Fruit fly (Drosophila melanogaster) whole organism, embryonic: Measurements from ENCODE around the gene CG42811.

Experiments used
- Ada2b ChIP-seq: fragments of 200-800 bp; sonication (Bioruptor generic); IDR thresholded peaks from 2 replicates; pipeline ENCODE4 v1.3.6; 2022; ENCODE audit warnings: missing biosample characterization, missing genetic modification characterization
- Asciz ChIP-seq: fragments of 200-800 bp; sonication (Bioruptor generic); optimal IDR thresholded peaks from 2 replicates; lab custom pipeline; 2017; ENCODE audit warnings: missing biosample characterization, mild to moderate bottlenecking, missing genetic modification characterization, missing genetic modification reagents
- Atf6 ChIP-seq: fragments of 200-800 bp; sonication (Bioruptor generic); IDR thresholded peaks from 2 replicates; pipeline ENCODE4 v1.3.6; 2022; ENCODE audit warnings: missing biosample characterization, missing genetic modification characterization
- B-H1 ChIP-seq: fragments of 200-800 bp; sonication (Bioruptor generic); IDR thresholded peaks from 3 replicates; pipeline ENCODE4 v1.3.6; 2022; ENCODE audit warnings: missing biosample characterization, missing genetic modification characterization
- CG10321 ChIP-seq: fragments of 200-800 bp; sonication (Bioruptor generic); IDR thresholded peaks from 2 replicates; pipeline ENCODE4 v1.3.6; 2022; ENCODE audit warnings: missing biosample characterization, missing genetic modification characterization
- CG14050 ChIP-seq: fragments of 200-800 bp; sonication (Bioruptor generic); IDR thresholded peaks from 3 replicates; pipeline ENCODE4 v1.3.6; 2022; ENCODE audit warnings: missing biosample characterization, missing genetic modification characterization
- CG15479 ChIP-seq: fragments of 200-800 bp; sonication (Bioruptor generic); optimal IDR thresholded peaks from 3 replicates; lab custom pipeline; 2019; ENCODE audit warnings: missing biosample characterization, mild to moderate bottlenecking, missing genetic modification characterization, moderate library complexity
- CG15696 ChIP-seq: fragments of 200-800 bp; sonication (Bioruptor generic); optimal IDR thresholded peaks from 2 replicates; lab custom pipeline; 2019; ENCODE audit warnings: missing biosample characterization, mild to moderate bottlenecking, missing genetic modification characterization, moderate library complexity
- CG17328 ChIP-seq: fragments of 200-800 bp; sonication (Bioruptor generic); IDR thresholded peaks from 2 replicates; pipeline ENCODE4 v1.3.6; 2022; ENCODE audit warnings: missing biosample characterization, missing genetic modification characterization
- CG17361 ChIP-seq: fragments of 200-800 bp; sonication (Bioruptor generic); IDR thresholded peaks from 3 replicates; pipeline ENCODE4 v1.3.6; 2022; ENCODE audit warnings: missing biosample characterization, missing genetic modification characterization
- CG17568 ChIP-seq: fragments of 200-800 bp; sonication (Bioruptor generic); optimal IDR thresholded peaks from 2 replicates; lab custom pipeline; 2018; ENCODE audit warnings: missing biosample characterization, mild to moderate bottlenecking, missing genetic modification characterization, moderate library complexity
- CG1792 ChIP-seq: fragments of 200-800 bp; sonication (Bioruptor generic); optimal IDR thresholded peaks from 2 replicates; lab custom pipeline; 2016; ENCODE audit warnings: missing biosample characterization, missing genetic modification characterization
- CG18011 ChIP-seq: fragments of 200-800 bp; sonication (Bioruptor generic); optimal IDR thresholded peaks from 2 replicates; lab custom pipeline; 2017; ENCODE audit warnings: missing biosample characterization, missing genetic modification characterization, mild to moderate bottlenecking, moderate library complexity, missing genotype
- CG2712 ChIP-seq: fragments of 200-800 bp; optimal IDR thresholded peaks from 3 replicates; lab custom pipeline; 2019; ENCODE audit warnings: missing biosample characterization, mild to moderate bottlenecking, missing genetic modification characterization, moderate library complexity
- CG31441 ChIP-seq: fragments of 200-800 bp; sonication (Bioruptor generic); IDR thresholded peaks from 2 replicates; pipeline ENCODE4 v1.3.6; 2022; ENCODE audit warnings: missing biosample characterization, missing genetic modification characterization
- CG4404 ChIP-seq: fragments of 200-800 bp; sonication (Bioruptor generic); IDR thresholded peaks from 2 replicates; pipeline ENCODE4 v1.3.6; 2022; ENCODE audit warnings: missing biosample characterization, missing genetic modification characterization
- CG4820 ChIP-seq: fragments of 200-800 bp; sonication (Bioruptor generic); optimal IDR thresholded peaks from 3 replicates; lab custom pipeline; 2016; ENCODE audit warnings: missing biosample characterization, missing genetic modification characterization
- CG6791 ChIP-seq: fragments of 200-800 bp; sonication (Bioruptor generic); IDR thresholded peaks from 3 replicates; pipeline ENCODE4 v1.3.6; 2022; ENCODE audit warnings: missing biosample characterization, missing genetic modification characterization; ENCODE audit not compliant: partially characterized antibody
- CG8281 ChIP-seq: fragments of 200-800 bp; sonication (Bioruptor generic); optimal IDR thresholded peaks from 2 replicates; lab custom pipeline; 2018; ENCODE audit warnings: missing biosample characterization, mild to moderate bottlenecking, missing genetic modification characterization, moderate library complexity
- CG9932 ChIP-seq: fragments of 200-800 bp; sonication (Bioruptor generic); IDR thresholded peaks from 2 replicates; pipeline ENCODE4 v1.3.6; 2022; ENCODE audit warnings: missing biosample characterization, missing genetic modification characterization
- Eip74EF ChIP-seq, 2 experiments: fragments of 200-800 bp in 1 of 2; fragments of >200 bp in 1 of 2; sonication (Bioruptor generic) in 1 of 2; optimal IDR thresholded peaks; 2 replicates each; lab custom pipeline; 2017 to 2019; ENCODE audit warnings: missing biosample characterization in 2 of 2, missing genetic modification characterization in 2 of 2, mild to moderate bottlenecking in 1 of 2, moderate library complexity in 1 of 2
- Ets65A ChIP-seq: fragments of 200-800 bp; sonication (Bioruptor generic); peaks from one replicate; lab custom pipeline; 2016; ENCODE audit warnings: missing biosample characterization, missing genetic modification characterization
- MESR4 ChIP-seq: fragments of 200-800 bp; sonication (Bioruptor generic); optimal IDR thresholded peaks from 2 replicates; lab custom pipeline; 2018; ENCODE audit warnings: missing biosample characterization, mild to moderate bottlenecking, missing genetic modification characterization, moderate library complexity
- Med ChIP-seq: fragments of 200-800 bp; sonication (Bioruptor generic); peaks from one replicate; lab custom pipeline; 2016; ENCODE audit warnings: missing biosample characterization, missing genetic modification characterization, mild to moderate bottlenecking, inconsistent platforms, moderate library complexity
- NFAT ChIP-seq: fragments of 200-800 bp; sonication (Bioruptor generic); IDR thresholded peaks from 2 replicates; pipeline ENCODE4 v1.3.6; 2022; ENCODE audit warnings: missing biosample characterization, missing genetic modification characterization
- NK7.1 ChIP-seq: fragments of 200-800 bp; sonication (Bioruptor generic); optimal IDR thresholded peaks from 3 replicates; lab custom pipeline; 2016; ENCODE audit warnings: missing biosample characterization, missing genetic modification characterization
- Nf-YB ChIP-seq: fragments of 200-800 bp; sonication (Bioruptor generic); optimal IDR thresholded peaks from 3 replicates; lab custom pipeline; 2019; ENCODE audit warnings: missing biosample characterization, mild to moderate bottlenecking, missing genetic modification characterization, moderate library complexity
- Optix ChIP-seq: fragments of 200-800 bp; sonication (Bioruptor generic); IDR thresholded peaks from 3 replicates; pipeline ENCODE4 v1.3.6; 2022; ENCODE audit warnings: missing biosample characterization, missing genetic modification characterization
- Poxn ChIP-seq: fragments of 200-800 bp; sonication (Bioruptor generic); IDR thresholded peaks from 2 replicates; pipeline ENCODE4 v1.3.6; 2022; ENCODE audit warnings: missing biosample characterization, missing genetic modification characterization
- Spps ChIP-seq: fragments of 200-800 bp; sonication (Bioruptor generic); optimal IDR thresholded peaks from 2 replicates; lab custom pipeline; 2018; ENCODE audit warnings: missing biosample characterization, mild to moderate bottlenecking, missing genetic modification characterization
- YL-1 ChIP-seq: fragments of 200-800 bp; sonication (Bioruptor generic); optimal IDR thresholded peaks from 3 replicates; lab custom pipeline; 2017; ENCODE audit warnings: missing biosample characterization, mild to moderate bottlenecking, missing genetic modification characterization
- al ChIP-seq: fragments of 200-800 bp; sonication (Bioruptor generic); IDR thresholded peaks from 2 replicates; pipeline ENCODE4 v1.3.6; 2022; ENCODE audit warnings: missing biosample characterization, missing genetic modification characterization
- ara ChIP-seq: fragments of 200-800 bp; sonication (Bioruptor generic); IDR thresholded peaks from 2 replicates; pipeline ENCODE4 v1.3.6; 2022; ENCODE audit warnings: missing biosample characterization, missing genetic modification characterization
- br ChIP-seq: fragments of >200 bp; optimal IDR thresholded peaks from 2 replicates; lab custom pipeline; 2017
- dm ChIP-seq: fragments of 200-800 bp; sonication (Bioruptor generic); optimal IDR thresholded peaks from 3 replicates; lab custom pipeline; 2016; ENCODE audit warnings: missing biosample characterization, missing genetic modification characterization
- eve ChIP-seq, 2 experiments: fragments of >200 bp; optimal IDR thresholded peaks; 2 replicates each; lab custom pipeline; 2017; ENCODE audit warnings: missing biosample characterization in 2 of 2, missing genetic modification characterization in 2 of 2
- fd102C ChIP-seq: fragments of 200-800 bp; sonication (Bioruptor generic); optimal IDR thresholded peaks from 2 replicates; lab custom pipeline; 2018; ENCODE audit warnings: missing biosample characterization, mild to moderate bottlenecking, missing genetic modification characterization, moderate library complexity
- gro ChIP-seq: fragments of 200-800 bp; sonication (Bioruptor generic); optimal IDR thresholded peaks from 2 replicates; lab custom pipeline; 2016; ENCODE audit warnings: missing biosample characterization, missing genetic modification characterization
- hb ChIP-seq: fragments of 200-800 bp; sonication (Bioruptor generic); IDR thresholded peaks from 3 replicates; pipeline ENCODE4 v1.3.6; 2022; ENCODE audit warnings: missing biosample characterization, missing genetic modification characterization; ENCODE audit not compliant: partially characterized antibody
- jigr1 ChIP-seq: fragments of 200-800 bp; sonication (Bioruptor generic); IDR thresholded peaks from 3 replicates; pipeline ENCODE4 v1.3.6; 2022; ENCODE audit warnings: missing biosample characterization, missing genetic modification characterization
- jumu ChIP-seq: fragments of 200-800 bp; sonication (Bioruptor generic); optimal IDR thresholded peaks from 3 replicates; lab custom pipeline; 2016; ENCODE audit warnings: missing biosample characterization, missing genetic modification characterization
- ken ChIP-seq: fragments of 200-800 bp; sonication (Bioruptor generic); IDR thresholded peaks from 3 replicates; pipeline ENCODE4 v1.3.6; 2022; ENCODE audit warnings: missing biosample characterization, missing genetic modification characterization
- org-1 ChIP-seq: fragments of 200-800 bp; sonication (Bioruptor generic); optimal IDR thresholded peaks from 2 replicates; lab custom pipeline; 2017; ENCODE audit warnings: missing biosample characterization, missing genetic modification characterization
- salm ChIP-seq: fragments of 200-800 bp; sonication (Bioruptor generic); optimal IDR thresholded peaks from 2 replicates; lab custom pipeline; 2018; ENCODE audit warnings: missing biosample characterization, mild to moderate bottlenecking, missing genetic modification characterization
- scrt ChIP-seq: fragments of 200-800 bp; sonication (Bioruptor generic); optimal IDR thresholded peaks from 2 replicates; lab custom pipeline; 2018; ENCODE audit warnings: missing biosample characterization, mild to moderate bottlenecking, missing genetic modification characterization, moderate library complexity
- shn ChIP-seq: fragments of 200-800 bp; sonication (Bioruptor generic); optimal IDR thresholded peaks from 3 replicates; lab custom pipeline; 2016; ENCODE audit warnings: missing biosample characterization, missing genetic modification characterization
- slou ChIP-seq: fragments of 200-800 bp; sonication (Bioruptor generic); optimal IDR thresholded peaks from 3 replicates; lab custom pipeline; 2016; ENCODE audit warnings: missing biosample characterization, missing genetic modification characterization
- tap ChIP-seq: fragments of 200-800 bp; optimal IDR thresholded peaks from 3 replicates; lab custom pipeline; 2019; ENCODE audit warnings: missing biosample characterization, mild to moderate bottlenecking, missing genetic modification characterization, moderate library complexity
- tgo ChIP-seq: fragments of 200-800 bp; sonication (Bioruptor generic); IDR thresholded peaks from 3 replicates; pipeline ENCODE4 v1.3.6; 2022; ENCODE audit warnings: missing biosample characterization, missing genetic modification characterization
- z ChIP-seq: fragments of 200-800 bp; sonication (Bioruptor generic); IDR thresholded peaks from 3 replicates; pipeline ENCODE4 v1.3.6; 2022; ENCODE audit warnings: missing biosample characterization, missing genetic modification characterization

The CG42811 gene

DNA sequence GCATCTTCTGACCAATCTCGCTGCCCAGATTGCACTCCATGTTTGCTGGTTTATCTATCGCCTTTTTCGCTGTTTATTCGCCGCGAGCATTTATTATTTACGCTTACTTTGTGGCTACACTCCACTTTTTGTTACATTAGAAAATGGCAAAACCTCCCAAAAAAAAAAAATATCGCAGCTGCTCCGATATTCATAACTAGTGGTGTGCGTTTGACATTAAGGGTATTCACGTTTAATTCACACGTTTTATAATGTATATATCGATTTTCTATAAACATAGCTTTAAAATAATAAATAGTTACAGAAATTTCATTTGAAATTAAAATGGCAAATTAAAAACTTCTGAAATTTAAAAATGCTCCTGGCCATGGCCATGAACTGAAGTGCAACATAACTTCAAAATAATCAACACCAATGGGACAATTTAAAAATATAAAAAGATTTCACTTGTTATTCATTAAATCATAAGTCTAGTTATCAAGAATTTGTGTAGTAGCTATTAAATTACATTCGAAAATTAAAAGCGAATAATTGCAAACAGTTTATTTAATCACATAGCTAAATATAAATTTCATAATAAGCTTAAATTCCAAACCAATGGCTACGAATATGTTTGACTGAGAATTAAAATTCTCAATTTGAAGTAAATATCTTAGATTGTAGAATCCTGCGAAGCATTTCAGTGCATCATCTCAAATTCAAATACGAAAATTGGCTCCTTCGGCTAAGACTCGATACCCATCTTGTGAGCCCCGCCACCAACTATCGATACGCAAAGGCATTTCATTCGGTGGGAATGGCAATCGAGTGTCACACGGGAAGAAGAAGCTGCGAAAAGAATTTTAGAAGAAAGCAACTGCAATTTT, 48.6 kb downstream of the CG42811 start, which contains the start of the genes Nab2 and BRWD3 (continued):
- 0 out of 2 replicates have a peak, but pooled peaks have one; percentile 34 for TF ChIP-seq al (GFP tag; lab: Robert Waterston, UW)
- no peak for TF ChIP-seq CG17568 (GFP tag; lab: Kevin White, UChicago)
- no peak for TF ChIP-seq Poxn (GFP tag; lab: Robert Waterston, UW)
- TF ChIP-seq YL-1 (GFP tag; lab: Kevin White, UChicago), result peak; percentile 37
- TF ChIP-seq Ada2b (GFP tag; lab: Robert Waterston, UW), result no peak
- no peak for TF ChIP-seq tgo
- no peak for TF ChIP-seq Optix (GFP tag; lab: Robert Waterston, UW)
- TF ChIP-seq CG14050, result no peak
- TF ChIP-seq Asciz (GFP tag; lab: Kevin White, UChicago), result no peak
- peak; percentile 28 for TF ChIP-seq CG15696 (tag; lab: Kevin White, UChicago)
- TF ChIP-seq z, result no peak
- peak; percentile 69 for TF ChIP-seq NFAT (GFP tag; lab: Robert Waterston, UW)
- TF ChIP-seq tap, result no peak
- TF ChIP-seq CG8281 (tag; lab: Kevin White, UChicago), result no peak
- TF ChIP-seq Spps, result no peak
- no peak for TF ChIP-seq slou
- no peak for TF ChIP-seq Eip74EF (GFP tag; optimal IDR thresholded peaks at IDR 0.05; lab: Kevin White, UChicago)
- TF ChIP-seq scrt (GFP tag; lab: Kevin White, UChicago), result no peak
- peak; percentile 69 for TF ChIP-seq Med (GFP tag; lab: Kevin White, UChicago)
- no peak for TF ChIP-seq salm
- peak; percentile 85 for TF ChIP-seq CG6791
- TF ChIP-seq CG15479 (GFP tag; lab: Kevin White, UChicago), result no peak
- TF ChIP-seq gro, result no peak
- TF ChIP-seq NK7.1 (GFP tag; lab: Kevin White, UChicago), result no peak
- TF ChIP-seq CG4404, result no peak
- TF ChIP-seq CG17328, result peak; percentile 49; the same call in 1 of the 2 replicates
- no peak for TF ChIP-seq Atf6
- peak; percentile 5 for TF ChIP-seq CG4820 (GFP tag; lab: Kevin White, UChicago)
- TF ChIP-seq jigr1 (GFP tag; lab: Robert Waterston, UW), result no peak
- TF ChIP-seq CG2712, result no peak
- no peak for TF ChIP-seq CG10321 (GFP tag; lab: Robert Waterston, UW)
- no peak for TF ChIP-seq CG31441 (GFP tag; lab: Robert Waterston, UW)
- TF ChIP-seq Ets65A (GFP tag; lab: Kevin White, UChicago), result peak; percentile 84
- no peak for TF ChIP-seq fd102C (GFP tag; lab: Kevin White, UChicago)
- no peak for TF ChIP-seq B-H1
- no peak; the same call in 2 of the 3 replicates for TF ChIP-seq CG17361
- TF ChIP-seq br (lab: Kevin White, UChicago), result no peak
- 0 out of 2 replicates have a peak, but pooled peaks have one; percentile 50 for TF ChIP-seq ara (GFP tag; lab: Robert Waterston, UW)
- no peak for TF ChIP-seq dm (GFP tag; lab: Kevin White, UChicago)
- no peak for TF ChIP-seq Nf-YB
- no peak for TF ChIP-seq CG18011 (GFP tag; lab: Kevin White, UChicago)
- TF ChIP-seq jumu (GFP tag; lab: Kevin White, UChicago), result no peak
- no peak for TF ChIP-seq shn (GFP tag; lab: Kevin White, UChicago)
- peak; percentile 79 for TF ChIP-seq MESR4 (GFP tag; lab: Kevin White, UChicago)
- peak; percentile 76 for TF ChIP-seq CG9932 (GFP tag; lab: Robert Waterston, UW)
- no peak for TF ChIP-seq org-1 (GFP tag; lab: Kevin White, UChicago)
- no peak for TF ChIP-seq eve (GFP tag; optimal IDR thresholded peaks at IDR 0.05; lab: Kevin White, UChicago)
- no peak for TF ChIP-seq CG1792 (GFP tag; lab: Kevin White, UChicago)
- TF ChIP-seq ken (GFP tag; lab: Robert Waterston, UW), result peak; percentile 60; the same call in 1 of the 3 replicates
- TF ChIP-seq hb (GFP tag; lab: Robert Waterston, UW), result peak; percentile 59; the same call in 1 of the 3 replicates
